Worm (Caenorhabditis elegans): ENCODE measurements around the gene T08D10.5.

T08D10.5 gene

ce11 chrX:11992246-11992645 is 34.9 kb downstream of the T08D10.5 start:
- TF ChIP-seq somi-1 (GFP tag; optimal IDR thresholded peaks at IDR 0.05) (no peak), hmg-1.2 (GFP tag; IDR thresholded peaks at IDR 0.05) (peak; percentile 18; the same call in 1 of the 2 replicates)

ce11 chrX:11992778-11993177 is 35.4 kb downstream of the T08D10.5 start:
- TF ChIP-seq sptf-2 (GFP tag; optimal IDR thresholded peaks at IDR 0.05), result no peak
- TF ChIP-seq ama-1 (optimal IDR thresholded peaks at IDR 0.05), result no peak
- TF ChIP-seq ama-1 (GFP tag; optimal IDR thresholded peaks at IDR 0.05), result no peak
- TF ChIP-seq ccch-3 (GFP tag; optimal IDR thresholded peaks at IDR 0.05), result no peak
- TF ChIP-seq Y67H2A.10 (GFP tag; conservative IDR thresholded peaks at IDR 0.05), result no peak
- no peak for TF ChIP-seq sdz-38 (tag; optimal IDR thresholded peaks at IDR 0.05)

ce11 chrX:11993327-11993726 is 36.0 kb downstream of the T08D10.5 start:
- no peak for TF ChIP-seq ceh-91 (GFP tag; IDR thresholded peaks at IDR 0.05)
- peak; percentile 35 for TF ChIP-seq hlh-12 (tag; optimal IDR thresholded peaks at IDR 0.05)
- TF ChIP-seq hrde-1 (tag; optimal IDR thresholded peaks at IDR 0.05; ENCODE audit: borderline replicate concordance), result no peak
- TF ChIP-seq D2030.7 (GFP tag; IDR thresholded peaks at IDR 0.05), result peak; percentile 76
- no peak for TF ChIP-seq let-526 (GFP tag; IDR thresholded peaks at IDR 0.05)
- TF ChIP-seq nhr-120 (GFP tag; IDR thresholded peaks at IDR 0.05), result no peak
- no peak for TF ChIP-seq Y53G8AR.9 (GFP tag; conservative IDR thresholded peaks at IDR 0.05)
- no peak for TF ChIP-seq hmg-20 (GFP tag; IDR thresholded peaks at IDR 0.05)
- TF ChIP-seq sea-2 (GFP tag; IDR thresholded peaks at IDR 0.05), result no peak
- TF ChIP-seq ceh-40 (GFP tag; IDR thresholded peaks at IDR 0.05), result 0 out of 2 replicates have a peak, but pooled peaks have one; percentile 41
- no peak for TF ChIP-seq ets-4 (GFP tag; optimal IDR thresholded peaks at IDR 0.05)
- no peak for TF ChIP-seq sptf-2 (GFP tag; optimal IDR thresholded peaks at IDR 0.05)
- TF ChIP-seq let-607 (tag; optimal IDR thresholded peaks at IDR 0.05), result no peak
- no peak for TF ChIP-seq aptf-3 (GFP tag; IDR thresholded peaks at IDR 0.05)
- TF ChIP-seq F52B5.7 (tag; optimal IDR thresholded peaks at IDR 0.05), result no peak
- no peak for TF ChIP-seq lir-1 (GFP tag; conservative IDR thresholded peaks at IDR 0.05)
- 0 out of 2 replicates have a peak, but pooled peaks have one; percentile 17 for TF ChIP-seq Y56A3A.18 (GFP tag; IDR thresholded peaks at IDR 0.05)
- TF ChIP-seq snpc-3.4 (tag; optimal IDR thresholded peaks at IDR 0.05), result no peak
- TF ChIP-seq dox-1 (GFP tag; IDR thresholded peaks at IDR 0.05), result peak; percentile 63
- peak; percentile 87 for TF ChIP-seq tbp1 (GFP tag; optimal IDR thresholded peaks at IDR 0.05)
- no peak for TF ChIP-seq cebp-1 (GFP tag; IDR thresholded peaks at IDR 0.05)
- no peak for TF ChIP-seq cebp-1 (tag; optimal IDR thresholded peaks at IDR 0.05)
- peak; percentile 56 for TF ChIP-seq him-1 (tag; optimal IDR thresholded peaks at IDR 0.05)
- no peak for TF ChIP-seq aptf-2 (GFP tag; conservative IDR thresholded peaks at IDR 0.05)
- peak; percentile 67 for TF ChIP-seq B0261.1 (tag; optimal IDR thresholded peaks at IDR 0.05)
- 0 out of 2 replicates have a peak, but pooled peaks have one; percentile 20 for TF ChIP-seq mcd-1 (GFP tag; IDR thresholded peaks at IDR 0.05)
- TF ChIP-seq rcor-1 (GFP tag; IDR thresholded peaks at IDR 0.05), result peak; percentile 54
- TF ChIP-seq zim-3 (tag; optimal IDR thresholded peaks at IDR 0.05), result peak; percentile 63
- peak; percentile 10 for TF ChIP-seq lin-40 (tag; optimal IDR thresholded peaks at IDR 0.05)
- peak; percentile 56 for TF ChIP-seq ztf-18 (tag; optimal IDR thresholded peaks at IDR 0.05)
- peak in 1 of 3 experiments; percentile 24 for TF ChIP-seq lin-35 (GFP tag; optimal IDR thresholded peaks at IDR 0.05)
- TF ChIP-seq madf-10 (tag; optimal IDR thresholded peaks at IDR 0.05), result no peak
- TF ChIP-seq hmg-1.2 (GFP tag; IDR thresholded peaks at IDR 0.05), result peak; percentile 35
- TF ChIP-seq F10E7.11 (tag; optimal IDR thresholded peaks at IDR 0.05), result no peak
- no peak for TF ChIP-seq madf-8 (GFP tag; conservative IDR thresholded peaks at IDR 0.05)
- TF ChIP-seq tbx-9 (tag; optimal IDR thresholded peaks at IDR 0.05; ENCODE audit: borderline replicate concordance), result no peak
- no peak for TF ChIP-seq Y53F4B.3 (GFP tag; IDR thresholded peaks at IDR 0.05)
- TF ChIP-seq snpc-1.3 (tag; optimal IDR thresholded peaks at IDR 0.05; ENCODE audit: insufficient read depth), result peak; percentile 22
- TF ChIP-seq efl-1 (GFP tag; optimal IDR thresholded peaks at IDR 0.05), result no peak
- TF ChIP-seq pbrm-1 (GFP tag; IDR thresholded peaks at IDR 0.05), result peak; percentile 83
